Worm (Caenorhabditis elegans) whole organism, L1 larva: ENCODE measurements around the gene nhr-98.

Experiments
- aly-2 ChIP-seq: fragments of 150-350 bp; optimal IDR thresholded peaks from 2 replicates; lab custom pipeline; 2014; ENCODE audit warnings: missing biosample characterization, missing genetic modification characterization
- ama-1 ChIP-seq: fragments of 150-350 bp; optimal IDR thresholded peaks from 2 replicates; lab custom pipeline; 2014
- fkh-10 ChIP-seq: sonication (generic microtip); optimal IDR thresholded peaks from 2 replicates; lab custom pipeline; 2017; ENCODE audit warnings: missing biosample characterization, missing genetic modification reagents, missing genetic modification characterization
- hlh-17 ChIP-seq: fragments of 200-800 bp; sonication (Bioruptor generic); optimal IDR thresholded peaks from 2 replicates; lab custom pipeline; 2018; ENCODE audit warnings: missing genetic modification characterization, mild to moderate bottlenecking, missing compliant biosample characterization, moderate library complexity, borderline replicate concordance
- nhr-19 ChIP-seq: fragments of 200-800 bp; sonication (Bioruptor generic); conservative IDR thresholded peaks from 2 replicates; pipeline ENCODE4 v1.3.6; 2022; ENCODE audit warnings: missing genetic modification characterization, missing compliant biosample characterization
- snu-23 ChIP-seq: sonication (generic microtip); optimal IDR thresholded peaks from 2 replicates; lab custom pipeline; 2016; ENCODE audit warnings: missing genetic modification characterization, missing compliant biosample characterization
- unc-62 ChIP-seq: fragments of 150-350 bp; optimal IDR thresholded peaks from 2 replicates; lab custom pipeline; 2014; ENCODE audit warnings: missing biosample characterization, missing genetic modification reagents, missing genetic modification characterization
- vab-15 ChIP-seq: sonication (generic microtip); optimal IDR thresholded peaks from 2 replicates; lab custom pipeline; 2017; ENCODE audit warnings: missing genotype, mild to moderate bottlenecking, missing genetic modification characterization, missing compliant biosample characterization

- TF ChIP-seq vab-15 (tag; lab: Kevin White, UChicago) (no peak), ama-1 (lab: Kevin White, UChicago) (no peak), unc-62 (GFP tag; lab: Kevin White, UChicago) (no peak), hlh-17 (GFP tag; lab: Kevin White, UChicago) (no peak), nhr-19 (GFP tag; lab: Robert Waterston, UW) (no peak), aly-2 (no peak), fkh-10 (GFP tag; lab: Kevin White, UChicago) (no peak), snu-23 (GFP tag; lab: Kevin White, UChicago) (no peak)
Observed at ce11 chrV:446574-446973, 7.1 kb upstream of the nhr-98 start, which contains the start of gene srh-34.
